Fruit fly (Drosophila melanogaster) whole organism, embryonic: Measurements from ENCODE around the gene stac.

Experiments used
- Atf3 ChIP-seq: fragments of 200-800 bp; sonication (Bioruptor generic); optimal IDR thresholded peaks from 3 replicates; lab custom pipeline; 2016; ENCODE audit warnings: missing biosample characterization, missing genetic modification characterization
- Awh ChIP-seq: fragments of 200-800 bp; sonication (Bioruptor generic); IDR thresholded peaks from 2 replicates; pipeline ENCODE4, ENCODE4 v1.3.6; 2022; ENCODE audit warnings: missing biosample characterization, missing genetic modification characterization
- BEAF-32 ChIP-seq: fragments of 200-800 bp; sonication (Bioruptor generic); optimal IDR thresholded peaks from 3 replicates; lab custom pipeline; 2017; ENCODE audit warnings: missing biosample characterization, missing genetic modification characterization, mild to moderate bottlenecking, moderate library complexity, missing genetic modification reagents
- CG10565 ChIP-seq: fragments of 200-800 bp; sonication (Bioruptor generic); optimal IDR thresholded peaks from 3 replicates; lab custom pipeline; 2016; ENCODE audit warnings: missing biosample characterization, mild to moderate bottlenecking, missing genetic modification characterization
- CG11695 ChIP-seq: fragments of 200-800 bp; sonication (Bioruptor generic); IDR thresholded peaks from 3 replicates; pipeline ENCODE4 v1.3.6; 2022; ENCODE audit warnings: missing biosample characterization, missing genetic modification characterization
- CG13123 ChIP-seq: fragments of 200-800 bp; sonication (Bioruptor generic); optimal IDR thresholded peaks from 2 replicates; lab custom pipeline; 2016; ENCODE audit warnings: missing biosample characterization, missing genetic modification characterization
- CG13775 ChIP-seq: fragments of 200-800 bp; sonication (Bioruptor generic); optimal IDR thresholded peaks from 3 replicates; lab custom pipeline; 2017; ENCODE audit warnings: missing biosample characterization, mild to moderate bottlenecking, missing genetic modification characterization
- CG14710 ChIP-seq: fragments of 200-800 bp; sonication (Bioruptor generic); optimal IDR thresholded peaks from 3 replicates; lab custom pipeline; 2019; ENCODE audit warnings: missing biosample characterization, mild to moderate bottlenecking, missing genetic modification characterization, moderate library complexity
- CG14860 ChIP-seq: fragments of 200-800 bp; sonication (Bioruptor generic); IDR thresholded peaks from 3 replicates; pipeline ENCODE4 v1.3.6; 2022; ENCODE audit warnings: missing biosample characterization, missing genetic modification characterization; ENCODE audit not compliant: partially characterized antibody
- CG15073 ChIP-seq: fragments of 200-800 bp; sonication (Bioruptor generic); optimal IDR thresholded peaks from 2 replicates; lab custom pipeline; 2016; ENCODE audit warnings: missing biosample characterization, missing genetic modification characterization
- CG1603 ChIP-seq: fragments of 200-800 bp; sonication (Bioruptor generic); optimal IDR thresholded peaks from 2 replicates; lab custom pipeline; 2019; ENCODE audit warnings: missing biosample characterization, mild to moderate bottlenecking, missing genetic modification characterization, moderate library complexity
- CG17829 ChIP-seq: fragments of 200-800 bp; optimal IDR thresholded peaks from 2 replicates; lab custom pipeline; 2019; ENCODE audit warnings: missing biosample characterization, mild to moderate bottlenecking, missing genetic modification characterization, moderate library complexity
- CG17912 ChIP-seq: fragments of 200-800 bp; sonication (Bioruptor generic); optimal IDR thresholded peaks from 2 replicates; lab custom pipeline; 2018; ENCODE audit warnings: missing biosample characterization, mild to moderate bottlenecking, missing genetic modification characterization
- CG18599 ChIP-seq: fragments of 200-800 bp; sonication (Bioruptor generic); optimal IDR thresholded peaks from 3 replicates; lab custom pipeline; 2017; ENCODE audit warnings: missing biosample characterization, missing genetic modification characterization, mild to moderate bottlenecking, moderate library complexity, missing genetic modification reagents
- CG32772 ChIP-seq: fragments of 200-800 bp; sonication (Bioruptor generic); IDR thresholded peaks from 2 replicates; pipeline ENCODE4 v1.3.6; 2022; ENCODE audit warnings: missing biosample characterization, missing genetic modification characterization
- CG34376 ChIP-seq: fragments of 200-800 bp; sonication (Bioruptor generic); optimal IDR thresholded peaks from 2 replicates; lab custom pipeline; 2018; ENCODE audit warnings: missing biosample characterization, mild to moderate bottlenecking, missing genetic modification characterization
- CG5180 ChIP-seq: fragments of 200-800 bp; sonication (Bioruptor generic); optimal IDR thresholded peaks from 3 replicates; lab custom pipeline; 2017; ENCODE audit warnings: missing biosample characterization, missing genetic modification characterization, mild to moderate bottlenecking, moderate library complexity, missing genetic modification reagents
- CG5953 ChIP-seq: fragments of 200-800 bp; sonication (Bioruptor generic); IDR thresholded peaks from 2 replicates; pipeline ENCODE4 v1.3.6; 2022; ENCODE audit warnings: missing biosample characterization, missing genetic modification characterization
- CG7372 ChIP-seq: fragments of 200-800 bp; sonication (Bioruptor generic); IDR thresholded peaks from 2 replicates; pipeline ENCODE4 v1.3.6; 2022; ENCODE audit warnings: missing biosample characterization, missing genetic modification characterization
- CG9797 ChIP-seq: fragments of 200-800 bp; sonication (Bioruptor generic); optimal IDR thresholded peaks from 3 replicates; lab custom pipeline; 2018; ENCODE audit warnings: missing biosample characterization, mild to moderate bottlenecking, missing genetic modification characterization
- Chrac-16 ChIP-seq: fragments of 200-800 bp; sonication (Bioruptor generic); optimal IDR thresholded peaks from 3 replicates; lab custom pipeline; 2016; ENCODE audit warnings: missing biosample characterization, missing genetic modification characterization
- D19A ChIP-seq: fragments of 200-800 bp; optimal IDR thresholded peaks from 3 replicates; lab custom pipeline; 2019; ENCODE audit warnings: missing biosample characterization, mild to moderate bottlenecking, missing genetic modification characterization, moderate library complexity
- Deaf1 ChIP-seq: fragments of 200-800 bp; optimal IDR thresholded peaks from 3 replicates; lab custom pipeline; 2019; ENCODE audit warnings: missing biosample characterization, mild to moderate bottlenecking, missing genetic modification characterization, moderate library complexity
- Fer1 ChIP-seq: fragments of 200-800 bp; sonication (Bioruptor generic); optimal IDR thresholded peaks from 2 replicates; lab custom pipeline; 2017; ENCODE audit warnings: missing biosample characterization, mild to moderate bottlenecking, missing genetic modification characterization
- HLHmδ ChIP-seq: fragments of 200-800 bp; sonication (Bioruptor generic); optimal IDR thresholded peaks from 2 replicates; lab custom pipeline; 2018; ENCODE audit warnings: missing biosample characterization, mild to moderate bottlenecking, missing genetic modification characterization, moderate library complexity
- Hr78 ChIP-seq, 2 experiments: fragments of 200-800 bp in 1 of 2; fragments of >200 bp in 1 of 2; sonication (Bioruptor generic) in 1 of 2; optimal IDR thresholded peaks; 2 replicates each; lab custom pipeline; 2017 to 2019; ENCODE audit warnings: missing biosample characterization in 2 of 2, missing genetic modification characterization in 2 of 2, mild to moderate bottlenecking in 1 of 2, moderate library complexity in 1 of 2
- Mes4 ChIP-seq: fragments of 200-800 bp; sonication (Bioruptor generic); optimal IDR thresholded peaks from 2 replicates; lab custom pipeline; 2016; ENCODE audit warnings: missing biosample characterization, missing genetic modification characterization
- Nf-YC ChIP-seq: fragments of 200-800 bp; optimal IDR thresholded peaks from 3 replicates; lab custom pipeline; 2019; ENCODE audit warnings: missing biosample characterization, mild to moderate bottlenecking, missing genetic modification characterization, moderate library complexity
- NfI ChIP-seq: fragments of 200-800 bp; sonication (Bioruptor generic); optimal IDR thresholded peaks from 3 replicates; lab custom pipeline; 2018; ENCODE audit warnings: missing biosample characterization, mild to moderate bottlenecking, missing genetic modification characterization, moderate library complexity
- Scr ChIP-seq: fragments of 200-800 bp; sonication (Bioruptor generic); IDR thresholded peaks from 2 replicates; pipeline ENCODE4 v1.3.6; 2022; ENCODE audit warnings: missing biosample characterization, missing genetic modification characterization; ENCODE audit not compliant: partially characterized antibody
- YL-1 ChIP-seq: fragments of 200-800 bp; sonication (Bioruptor generic); optimal IDR thresholded peaks from 3 replicates; lab custom pipeline; 2017; ENCODE audit warnings: missing biosample characterization, mild to moderate bottlenecking, missing genetic modification characterization
- ab ChIP-seq: fragments of 200-800 bp; sonication (Bioruptor generic); optimal IDR thresholded peaks from 2 replicates; lab custom pipeline; 2016; ENCODE audit warnings: missing biosample characterization, missing genetic modification characterization
- bab2 ChIP-seq: fragments of 200-800 bp; sonication (Bioruptor generic); optimal IDR thresholded peaks from 2 replicates; lab custom pipeline; 2016; ENCODE audit warnings: missing biosample characterization, missing genetic modification characterization
- br ChIP-seq: fragments of >200 bp; optimal IDR thresholded peaks from 2 replicates; lab custom pipeline; 2017
- dmrt99B ChIP-seq: fragments of 200-800 bp; sonication (Bioruptor generic); optimal IDR thresholded peaks from 2 replicates; lab custom pipeline; 2018; ENCODE audit warnings: missing biosample characterization, mild to moderate bottlenecking, missing genetic modification characterization, moderate library complexity
- dpn ChIP-seq, 2 experiments: fragments of 200-800 bp; sonication (Bioruptor generic); optimal IDR thresholded peaks; 3 replicates each; lab custom pipeline; 2016; ENCODE audit warnings: missing biosample characterization in 2 of 2, missing genetic modification characterization in 2 of 2
- exex ChIP-seq: fragments of 200-800 bp; sonication (Bioruptor generic); optimal IDR thresholded peaks from 4 replicates; lab custom pipeline; 2018; ENCODE audit warnings: missing biosample characterization, mild to moderate bottlenecking, missing genetic modification characterization, moderate library complexity
- gfzf ChIP-seq: fragments of 200-800 bp; sonication (Bioruptor generic); optimal IDR thresholded peaks from 2 replicates; lab custom pipeline; 2016; ENCODE audit warnings: missing biosample characterization, mild to moderate bottlenecking, missing genetic modification characterization, moderate library complexity
- hb ChIP-seq: fragments of 200-800 bp; sonication (Bioruptor generic); IDR thresholded peaks from 3 replicates; pipeline ENCODE4 v1.3.6; 2022; ENCODE audit warnings: missing biosample characterization, missing genetic modification characterization; ENCODE audit not compliant: partially characterized antibody
- lola ChIP-seq, 3 experiments: fragments of >200 bp in 2 of 3; fragments of 200-800 bp in 1 of 3; sonication (Bioruptor generic) in 1 of 3; optimal IDR thresholded peaks; 2 replicates each; lab custom pipeline; 2017 to 2019; ENCODE audit warnings: missing biosample characterization in 3 of 3, missing genetic modification characterization in 3 of 3, mild to moderate bottlenecking in 1 of 3, moderate library complexity in 1 of 3
- nerfin-1 ChIP-seq: fragments of 200-800 bp; sonication (Bioruptor generic); optimal IDR thresholded peaks from 3 replicates; lab custom pipeline; 2019; ENCODE audit warnings: missing biosample characterization, mild to moderate bottlenecking, missing genetic modification characterization, moderate library complexity
- nom ChIP-seq: fragments of 200-800 bp; sonication (Bioruptor generic); optimal IDR thresholded peaks from 2 replicates; lab custom pipeline; 2017; ENCODE audit warnings: missing biosample characterization, missing genetic modification characterization, mild to moderate bottlenecking, moderate library complexity, missing genetic modification reagents
- oc ChIP-seq: fragments of 200-800 bp; sonication (Bioruptor generic); optimal IDR thresholded peaks from 2 replicates; lab custom pipeline; 2018; ENCODE audit warnings: missing biosample characterization, mild to moderate bottlenecking, missing genetic modification characterization, moderate library complexity
- pita ChIP-seq: fragments of 200-800 bp; sonication (Bioruptor generic); optimal IDR thresholded peaks from 2 replicates; lab custom pipeline; 2017; ENCODE audit warnings: missing biosample characterization, mild to moderate bottlenecking, missing genetic modification characterization
- pnt ChIP-seq: fragments of 200-800 bp; sonication (Bioruptor generic); optimal IDR thresholded peaks from 3 replicates; lab custom pipeline; 2016; ENCODE audit warnings: missing biosample characterization, missing genetic modification characterization
- schlank ChIP-seq: fragments of 200-800 bp; sonication (Bioruptor generic); optimal IDR thresholded peaks from 2 replicates; lab custom pipeline; 2018; ENCODE audit warnings: missing biosample characterization, mild to moderate bottlenecking, missing genetic modification characterization
- sd ChIP-seq: fragments of 200-800 bp; sonication (Bioruptor generic); optimal IDR thresholded peaks from 3 replicates; lab custom pipeline; 2018; ENCODE audit warnings: missing biosample characterization, mild to moderate bottlenecking, missing genetic modification characterization, moderate library complexity
- sug ChIP-seq: fragments of 200-800 bp; optimal IDR thresholded peaks from 2 replicates; lab custom pipeline; 2019; ENCODE audit warnings: missing biosample characterization, mild to moderate bottlenecking, missing genetic modification characterization, moderate library complexity

stac gene

dm6 chr3R:25039028-25039476, 17.0 kb upstream of the stac start, which contains the start of the genes Ythdf and bai (continued):
- TF ChIP-seq CG5180 (GFP tag; lab: Kevin White, UChicago) (no peak), sd (tag; lab: Kevin White, UChicago) (no peak), Chrac-16 (peak; percentile 25), BEAF-32 (GFP tag; lab: Kevin White, UChicago) (peak; percentile 95), NfI (GFP tag; lab: Kevin White, UChicago) (no peak), sug (tag; lab: Kevin White, UChicago) (no peak), HLHmδ (GFP tag; lab: Kevin White, UChicago) (no peak), CG1603 (tag; lab: Kevin White, UChicago) (no peak), CG11695 (no peak), Awh (GFP tag; lab: Robert Waterston, UW) (no peak), Hr78 (GFP tag; optimal IDR thresholded peaks at IDR 0.05; lab: Kevin White, UChicago) (no peak), D19A (tag; lab: Kevin White, UChicago) (no peak), Deaf1 (no peak), CG32772 (GFP tag; lab: Robert Waterston, UW) (no peak), pnt (GFP tag; lab: Kevin White, UChicago) (no peak), CG15073 (GFP tag; lab: Kevin White, UChicago) (no peak), schlank (tag; lab: Kevin White, UChicago) (no peak), CG14860 (GFP tag; lab: Robert Waterston, UW) (peak; percentile 86), br (lab: Kevin White, UChicago) (no peak), dpn (GFP tag; optimal IDR thresholded peaks at IDR 0.05; lab: Kevin White, UChicago) (peak; percentile 47 to 54), CG5953 (GFP tag; lab: Robert Waterston, UW) (no peak), exex (tag; lab: Kevin White, UChicago) (peak; percentile 49), YL-1 (GFP tag; lab: Kevin White, UChicago) (peak; percentile 88), CG17829 (peak; percentile 38), hb (GFP tag; lab: Robert Waterston, UW) (peak; percentile 78), lola (GFP tag; optimal IDR thresholded peaks at IDR 0.05; lab: Kevin White, UChicago) (peak in 1 of 3 experiments; percentile 27), Nf-YC (tag; lab: Kevin White, UChicago) (no peak), CG13775 (GFP tag; lab: Kevin White, UChicago) (peak; percentile 46), ab (no peak), CG14710 (tag; lab: Kevin White, UChicago) (peak; percentile 81), bab2 (GFP tag; lab: Kevin White, UChicago) (no peak), nerfin-1 (tag; lab: Kevin White, UChicago) (no peak), CG13123 (GFP tag; lab: Kevin White, UChicago) (no peak)

DNA sequence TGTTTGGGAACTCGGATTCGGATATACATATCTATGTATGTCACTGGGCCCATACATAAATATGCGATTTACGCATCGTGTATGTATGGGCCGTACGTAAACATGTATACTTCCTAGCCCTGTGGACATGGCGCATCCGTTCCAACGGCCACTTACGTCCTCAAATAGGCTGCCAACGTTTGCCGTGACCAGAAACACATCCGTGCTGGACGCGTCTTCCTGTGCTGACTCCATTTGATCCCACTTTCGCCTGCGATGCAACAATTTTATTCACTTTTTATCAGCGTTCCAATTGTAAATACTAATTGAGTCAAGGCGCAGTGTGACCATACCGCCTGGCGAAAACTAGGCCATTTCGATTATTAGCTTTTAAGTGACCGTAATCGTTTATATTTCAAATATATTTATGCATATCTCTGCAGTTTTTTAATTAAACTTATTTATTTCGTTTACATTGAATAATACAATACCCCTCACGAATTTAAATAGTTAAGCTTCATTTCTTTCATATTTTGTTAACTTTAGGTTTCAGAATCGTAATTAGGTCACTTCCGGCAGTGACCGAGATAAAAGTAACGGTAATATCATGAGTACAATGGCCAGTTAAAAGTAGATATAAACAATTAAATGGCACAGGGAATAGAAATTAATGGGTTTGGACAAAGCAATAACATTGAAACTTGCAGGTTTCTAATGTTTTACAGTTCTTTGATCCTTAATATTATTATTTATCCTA, 11.1 kb upstream of the stac start, which contains the start of gene 5PtaseI:
Gene 5PtaseI (minus strand): TSS at position 336 of the 736 bp plus-strand sequence.
- TF ChIP-seq CG18599 (GFP tag; lab: Kevin White, UChicago) = no peak
- TF ChIP-seq CG34376 (GFP tag; lab: Kevin White, UChicago) = peak; percentile 36
- no peak for TF ChIP-seq Mes4 (GFP tag; lab: Kevin White, UChicago)
- TF ChIP-seq oc (tag; lab: Kevin White, UChicago) = no peak
- peak; percentile 28; the same call in 1 of the 2 replicates for TF ChIP-seq Scr (GFP tag; lab: Robert Waterston, UW)
- TF ChIP-seq gfzf (GFP tag; lab: Kevin White, UChicago) = peak; percentile 73
- no peak for TF ChIP-seq CG7372 (GFP tag; lab: Robert Waterston, UW)
- TF ChIP-seq CG17912 (GFP tag; lab: Kevin White, UChicago) = no peak
- TF ChIP-seq dmrt99B (tag; lab: Kevin White, UChicago) = no peak
- peak; percentile 57 for TF ChIP-seq CG9797 (GFP tag; lab: Kevin White, UChicago)
- TF ChIP-seq Atf3 (GFP tag; lab: Kevin White, UChicago) = no peak
- TF ChIP-seq nom (GFP tag; lab: Kevin White, UChicago) = peak; percentile 17
- TF ChIP-seq CG10565 (GFP tag; lab: Kevin White, UChicago) = no peak
- TF ChIP-seq Fer1 (GFP tag; lab: Kevin White, UChicago) = peak; percentile 1
- TF ChIP-seq pita (GFP tag; lab: Kevin White, UChicago) = no peak
- TF ChIP-seq YL-1 (GFP tag; lab: Kevin White, UChicago) = peak; percentile 51
- TF ChIP-seq Chrac-16 = no peak
